Worm (Caenorhabditis elegans) whole organism, young adult: ENCODE data around the gene F47B8.18.

ENCODE experiments used
- B0035.1 ChIP-seq: sonication (generic microtip); optimal IDR thresholded peaks from 2 replicates; lab custom pipeline; 2016; ENCODE audit warnings: missing genetic modification characterization, mild to moderate bottlenecking, missing compliant biosample characterization, missing genotype, missing genetic modification reagents
- B0336.3 ChIP-seq: fragments of 200-800 bp; sonication (Bioruptor generic); IDR thresholded peaks from 2 replicates; pipeline ENCODE4 v1.3.6; 2022; ENCODE audit warnings: missing genetic modification characterization, missing compliant biosample characterization
- D2030.7 ChIP-seq: fragments of 200-800 bp; sonication (Bioruptor generic); IDR thresholded peaks from 2 replicates; pipeline ENCODE4 v1.3.6; 2022; ENCODE audit warnings: missing genetic modification reagents, missing genetic modification characterization, missing compliant biosample characterization
- F52B5.7 ChIP-seq: sonication (generic microtip); optimal IDR thresholded peaks from 2 replicates; lab custom pipeline; 2016; ENCODE audit warnings: mild to moderate bottlenecking, missing genetic modification characterization, missing compliant biosample characterization
- F57A8.1 ChIP-seq: fragments of 200-800 bp; sonication (Bioruptor generic); optimal IDR thresholded peaks from 2 replicates; lab custom pipeline; 2018; ENCODE audit warnings: mild to moderate bottlenecking, missing genetic modification characterization, moderate library complexity, missing compliant biosample characterization
- F57C9.4 ChIP-seq: sonication (generic microtip); optimal IDR thresholded peaks from 2 replicates; lab custom pipeline; 2017; ENCODE audit warnings: mild to moderate bottlenecking, missing genetic modification characterization, missing compliant biosample characterization
- Y67H2A.10 ChIP-seq: fragments of 200-800 bp; sonication (Bioruptor generic); conservative IDR thresholded peaks from 2 replicates; pipeline ENCODE4 v1.3.6; 2022; ENCODE audit warnings: missing genetic modification reagents, missing genetic modification characterization, missing compliant biosample characterization
- akir-1 ChIP-seq: fragments of 200-800 bp; sonication (Bioruptor generic); optimal IDR thresholded peaks from 2 replicates; lab custom pipeline; 2018; ENCODE audit warnings: mild to moderate bottlenecking, missing genetic modification characterization, moderate library complexity, missing compliant biosample characterization
- aptf-2 ChIP-seq: fragments of 200-800 bp; sonication (Bioruptor generic); conservative IDR thresholded peaks from 2 replicates; pipeline ENCODE4 v1.3.6; 2022; ENCODE audit warnings: missing genetic modification reagents, missing genetic modification characterization, missing compliant biosample characterization
- attf-3 ChIP-seq: fragments of 200-800 bp; sonication (Bioruptor generic); conservative IDR thresholded peaks from 2 replicates; pipeline ENCODE4 v1.3.6; 2022; ENCODE audit warnings: missing genetic modification reagents, missing genetic modification characterization, missing compliant biosample characterization
- attf-6 ChIP-seq: fragments of 200-800 bp; sonication (Bioruptor generic); IDR thresholded peaks from 2 replicates; pipeline ENCODE4 v1.3.6; 2022; ENCODE audit warnings: missing genetic modification reagents, missing genetic modification characterization, missing compliant biosample characterization
- bed-1 ChIP-seq: fragments of 200-800 bp; sonication (Bioruptor generic); IDR thresholded peaks from 2 replicates; pipeline ENCODE4 v1.3.6; 2022; ENCODE audit warnings: missing genetic modification reagents, missing genetic modification characterization, missing compliant biosample characterization
- bed-2 ChIP-seq: fragments of 200-800 bp; sonication (Bioruptor generic); IDR thresholded peaks from 2 replicates; pipeline ENCODE4 v1.3.6; 2022; ENCODE audit warnings: missing genetic modification reagents, missing genetic modification characterization, missing compliant biosample characterization
- cebp-1 ChIP-seq, 2 experiments: fragments of 200-800 bp in 1 of 2; sonication (Bioruptor generic) in 1 of 2; sonication (generic microtip) in 1 of 2; IDR thresholded peaks in 1 of 2; optimal IDR thresholded peaks in 1 of 2; 2 replicates each; pipeline versions ENCODE4 v1.3.6 to Lab custom; 2017 to 2022; ENCODE audit warnings: missing compliant biosample characterization in 2 of 2, missing genetic modification characterization in 2 of 2, mild to moderate bottlenecking in 1 of 2, missing genetic modification reagents in 1 of 2, moderate library complexity in 1 of 2
- ceh-27 ChIP-seq: fragments of 200-800 bp; sonication (Bioruptor generic); optimal IDR thresholded peaks from 2 replicates; lab custom pipeline; 2018; ENCODE audit warnings: mild to moderate bottlenecking, missing genetic modification characterization, moderate library complexity, missing compliant biosample characterization
- ceh-40 ChIP-seq: fragments of 200-800 bp; sonication (Bioruptor generic); IDR thresholded peaks from 2 replicates; pipeline ENCODE4 v1.3.6; 2022; ENCODE audit warnings: missing genetic modification characterization, missing compliant biosample characterization
- dox-1 ChIP-seq: fragments of 200-800 bp; sonication (Bioruptor generic); IDR thresholded peaks from 2 replicates; pipeline ENCODE4 v1.3.6; 2022; ENCODE audit warnings: missing genetic modification reagents, missing genetic modification characterization, missing compliant biosample characterization
- dpff-1 ChIP-seq: sonication (generic microtip); optimal IDR thresholded peaks from 2 replicates; lab custom pipeline; 2017; ENCODE audit warnings: mild to moderate bottlenecking, missing genetic modification characterization, missing compliant biosample characterization
- dpl-1 ChIP-seq: fragments of 150-350 bp; optimal IDR thresholded peaks from 2 replicates; lab custom pipeline; 2014; ENCODE audit warnings: missing biosample characterization, missing genetic modification reagents, missing genetic modification characterization
- egl-44 ChIP-seq: fragments of 200-800 bp; sonication (Bioruptor generic); IDR thresholded peaks from 2 replicates; pipeline ENCODE4 v1.3.6; 2022; ENCODE audit warnings: missing genetic modification reagents, missing genetic modification characterization, missing compliant biosample characterization
- egrh-3 ChIP-seq: fragments of 200-800 bp; sonication (Bioruptor generic); IDR thresholded peaks from 2 replicates; pipeline ENCODE4 v1.3.6; 2022; ENCODE audit warnings: missing genetic modification reagents, missing genetic modification characterization, missing compliant biosample characterization
- him-1 ChIP-seq: sonication (generic microtip); optimal IDR thresholded peaks from 2 replicates; lab custom pipeline; 2016; ENCODE audit warnings: missing genotype, missing genetic modification reagents, missing genetic modification characterization, missing compliant biosample characterization
- hmg-20 ChIP-seq: fragments of 200-800 bp; sonication (Bioruptor generic); IDR thresholded peaks from 2 replicates; pipeline ENCODE4 v1.3.6; 2022; ENCODE audit warnings: missing genetic modification reagents, missing genetic modification characterization, missing compliant biosample characterization
- hsf-1 ChIP-seq: fragments of 200-800 bp; sonication (Bioruptor generic); IDR thresholded peaks from 2 replicates; pipeline ENCODE4 v1.3.6; 2022; ENCODE audit warnings: missing genetic modification reagents, missing genetic modification characterization, missing compliant biosample characterization
- let-526 ChIP-seq: fragments of 200-800 bp; sonication (Bioruptor generic); IDR thresholded peaks from 2 replicates; pipeline ENCODE4 v1.3.6; 2022; ENCODE audit warnings: missing genetic modification reagents, missing genetic modification characterization, missing compliant biosample characterization
- let-607 ChIP-seq, 2 experiments: fragments of 200-800 bp in 1 of 2; sonication (Bioruptor generic) in 1 of 2; sonication (generic microtip) in 1 of 2; optimal IDR thresholded peaks; 2 replicates each; lab custom pipeline; 2016 to 2018; ENCODE audit warnings: mild to moderate bottlenecking in 2 of 2, missing compliant biosample characterization in 2 of 2, missing genetic modification characterization in 2 of 2, moderate library complexity in 2 of 2, missing genotype in 1 of 2
- madf-10 ChIP-seq: sonication (generic microtip); optimal IDR thresholded peaks from 2 replicates; lab custom pipeline; 2016; ENCODE audit warnings: mild to moderate bottlenecking, missing genetic modification characterization, missing compliant biosample characterization
- madf-8 ChIP-seq: fragments of 200-800 bp; sonication (Bioruptor generic); conservative IDR thresholded peaks from 2 replicates; pipeline ENCODE4 v1.3.6; 2022; ENCODE audit warnings: missing genetic modification reagents, missing genetic modification characterization, missing compliant biosample characterization
- mcd-1 ChIP-seq: fragments of 200-800 bp; sonication (Bioruptor generic); IDR thresholded peaks from 2 replicates; pipeline ENCODE4 v1.3.6; 2022; ENCODE audit warnings: missing genetic modification reagents, missing genetic modification characterization, missing compliant biosample characterization
- mel-28 ChIP-seq: sonication (generic microtip); optimal IDR thresholded peaks from 2 replicates; lab custom pipeline; 2016; ENCODE audit warnings: borderline replicate concordance, mild to moderate bottlenecking, missing genetic modification characterization, missing compliant biosample characterization
- mes-4 ChIP-seq: sonication (generic microtip); optimal IDR thresholded peaks from 2 replicates; lab custom pipeline; 2016; ENCODE audit warnings: missing genotype, missing genetic modification characterization, missing compliant biosample characterization
- nhr-120 ChIP-seq: fragments of 200-800 bp; sonication (Bioruptor generic); IDR thresholded peaks from 2 replicates; pipeline ENCODE4 v1.3.6; 2022; ENCODE audit warnings: missing genetic modification characterization, missing compliant biosample characterization
- rec-8 ChIP-seq, 2 experiments: sonication (generic microtip); optimal IDR thresholded peaks; 2 replicates each; lab custom pipeline; 2016; ENCODE audit warnings: mild to moderate bottlenecking in 2 of 2, missing genetic modification characterization in 2 of 2, missing genetic modification reagents in 2 of 2, missing genotype in 2 of 2, missing biosample characterization in 1 of 2, missing compliant biosample characterization in 1 of 2, moderate library complexity in 1 of 2
- repo-1 ChIP-seq: sonication (generic microtip); optimal IDR thresholded peaks from 2 replicates; lab custom pipeline; 2017; ENCODE audit warnings: mild to moderate bottlenecking, missing genetic modification characterization, missing compliant biosample characterization
- rpc-1 ChIP-seq, 2 experiments: fragments of 150-350 bp in 1 of 2; sonication (generic microtip) in 1 of 2; optimal IDR thresholded peaks; 2 replicates each; lab custom pipeline; 2014 to 2018; ENCODE audit warnings: missing biosample characterization in 1 of 2, missing genetic modification characterization in 1 of 2, missing genetic modification reagents in 1 of 2, missing genotype in 1 of 2
- snpc-4 ChIP-seq, 5 experiments: fragments of 150-350 bp in 1 of 5; sonication (generic microtip) in 4 of 5; optimal IDR thresholded peaks; 2 replicates each; lab custom pipeline; 2014 to 2018; ENCODE audit warnings: missing genetic modification characterization in 5 of 5, missing biosample characterization in 3 of 5, antibody characterized with exemption in 2 of 5, mild to moderate bottlenecking in 2 of 5, missing compliant biosample characterization in 2 of 5, missing genotype in 2 of 5, moderate library complexity in 2 of 5, missing genetic modification reagents in 1 of 5
- tbp1 ChIP-seq: fragments of 200-800 bp; sonication (Bioruptor generic); optimal IDR thresholded peaks from 2 replicates; lab custom pipeline; 2018; ENCODE audit warnings: mild to moderate bottlenecking, missing genetic modification characterization, missing compliant biosample characterization
- unc-130 ChIP-seq: sonication (generic microtip); optimal IDR thresholded peaks from 2 replicates; lab custom pipeline; 2016; ENCODE audit warnings: missing genetic modification reagents, missing genetic modification characterization, missing compliant biosample characterization
- unc-62 ChIP-seq: fragments of 150-350 bp; optimal IDR thresholded peaks from 2 replicates; lab custom pipeline; 2014; ENCODE audit warnings: missing biosample characterization, missing genetic modification reagents, missing genetic modification characterization
- zfh-2 ChIP-seq: fragments of 200-800 bp; sonication (Bioruptor generic); conservative IDR thresholded peaks from 2 replicates; pipeline ENCODE4 v1.3.6; 2022; ENCODE audit warnings: missing genetic modification reagents, missing genetic modification characterization, missing compliant biosample characterization
- ztf-22 ChIP-seq: fragments of 200-800 bp; sonication (Bioruptor generic); optimal IDR thresholded peaks from 2 replicates; lab custom pipeline; 2018; ENCODE audit warnings: mild to moderate bottlenecking, missing genetic modification characterization, moderate library complexity, missing compliant biosample characterization
- ztf-26 ChIP-seq: sonication (generic microtip); optimal IDR thresholded peaks from 2 replicates; lab custom pipeline; 2017; ENCODE audit warnings: missing genetic modification characterization, missing compliant biosample characterization

F47B8.18 gene

ce11 chrV:14352032-14352431 lies 26.8 kb upstream of the F47B8.18 start (continued):
- TF ChIP-seq F57C9.4 (tag; lab: Kevin White, UChicago) (no peak), rpc-1 (optimal IDR thresholded peaks at IDR 0.05; lab: Kevin White, UChicago) (no peak), rpc-1 (tag; optimal IDR thresholded peaks at IDR 0.05; lab: Kevin White, UChicago) (no peak), unc-62 (GFP tag; lab: Kevin White, UChicago) (no peak), snpc-4 (GFP tag; optimal IDR thresholded peaks at IDR 0.05; lab: Kevin White, UChicago) (no peak), snpc-4 (tag; optimal IDR thresholded peaks at IDR 0.05; lab: Kevin White, UChicago) (no peak), unc-130 (no peak), akir-1 (GFP tag; lab: Kevin White, UChicago) (no peak), dox-1 (GFP tag; lab: Robert Waterston, UW) (0 out of 2 replicates have a peak, but pooled peaks have one; percentile 11), madf-10 (tag; lab: Kevin White, UChicago) (no peak), him-1 (tag; lab: Kevin White, UChicago) (no peak), bed-1 (GFP tag; lab: Robert Waterston, UW) (no peak), repo-1 (tag; lab: Kevin White, UChicago) (no peak), egrh-3 (GFP tag; lab: Robert Waterston, UW) (no peak)

- TF ChIP-seq madf-8 (no peak), hsf-1 (GFP tag; lab: Robert Waterston, UW) (peak; percentile 35; the same call in 1 of the 2 replicates)
Measured at ce11 chrV:14351629-14352028, 26.4 kb upstream of the F47B8.18 start, which contains the start of gene vha-13. Gene vha-13 (plus strand): TSS chrV:14351709.

DNA sequence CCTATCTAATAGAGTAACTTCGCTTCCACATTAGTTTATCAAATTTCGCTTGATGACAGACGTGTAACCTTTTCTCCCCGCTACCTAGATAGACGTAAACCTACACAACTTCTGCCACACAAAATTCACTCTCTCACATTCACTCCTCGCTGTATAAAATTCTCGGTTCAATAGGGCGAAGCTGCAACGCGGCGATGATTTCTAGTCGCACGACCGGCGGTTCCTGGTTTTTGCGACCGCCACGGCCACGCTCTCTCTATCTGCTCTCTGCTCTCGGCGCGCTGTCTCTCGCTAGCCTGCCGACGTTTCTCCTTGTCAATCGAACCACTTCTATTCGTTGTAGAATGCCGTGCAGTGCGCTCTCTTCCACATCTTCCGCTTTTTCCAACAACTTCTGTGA lies 25.7 kb upstream of the F47B8.18 start:
- TF ChIP-seq Y67H2A.10 (GFP tag; lab: Robert Waterston, UW) (peak; percentile 85), cebp-1 (GFP tag; IDR thresholded peaks at IDR 0.05; lab: Robert Waterston, UW) (no peak), cebp-1 (tag; optimal IDR thresholded peaks at IDR 0.05; lab: Kevin White, UChicago) (peak; percentile 83), ceh-40 (GFP tag; lab: Robert Waterston, UW) (0 out of 2 replicates have a peak, but pooled peaks have one; percentile 23), egl-44 (peak; percentile 65), mcd-1 (GFP tag; lab: Robert Waterston, UW) (peak; percentile 93), tbp1 (GFP tag; lab: Kevin White, UChicago) (peak; percentile 58), attf-3 (GFP tag; lab: Robert Waterston, UW) (0 out of 2 replicates have a peak, but pooled peaks have one; percentile 32), dpl-1 (GFP tag; lab: Kevin White, UChicago) (peak; percentile 1), hmg-20 (GFP tag; lab: Robert Waterston, UW) (peak; percentile 52; the same call in 1 of the 2 replicates), dpff-1 (tag; lab: Kevin White, UChicago) (no peak), mel-28 (tag; lab: Kevin White, UChicago) (no peak), rec-8 (tag; optimal IDR thresholded peaks at IDR 0.05; lab: Kevin White, UChicago) (no peak), ztf-22 (GFP tag; lab: Kevin White, UChicago) (peak; percentile 36), B0336.3 (GFP tag; lab: Robert Waterston, UW) (peak; percentile 71), let-526 (GFP tag; lab: Robert Waterston, UW) (0 out of 2 replicates have a peak, but pooled peaks have one; percentile 38), F52B5.7 (tag; lab: Kevin White, UChicago) (peak; percentile 46), aptf-2 (0 out of 2 replicates have a peak, but pooled peaks have one; percentile 16), ceh-27 (GFP tag; lab: Kevin White, UChicago) (peak; percentile 87), D2030.7 (no peak), attf-6 (GFP tag; lab: Robert Waterston, UW) (no peak), mes-4 (no peak), bed-2 (GFP tag; lab: Robert Waterston, UW) (0 out of 2 replicates have a peak, but pooled peaks have one; percentile 17), dox-1 (GFP tag; lab: Robert Waterston, UW) (peak; percentile 90), egrh-3 (GFP tag; lab: Robert Waterston, UW) (peak; percentile 89), let-607 (tag; optimal IDR thresholded peaks at IDR 0.05; lab: Kevin White, UChicago) (peak; percentile 75 to 87), nhr-120 (no peak), zfh-2 (peak; percentile 99), F57C9.4 (tag; lab: Kevin White, UChicago) (no peak), ztf-26 (tag; lab: Kevin White, UChicago) (peak; percentile 54), F57A8.1 (GFP tag; lab: Kevin White, UChicago) (no peak), rpc-1 (optimal IDR thresholded peaks at IDR 0.05; lab: Kevin White, UChicago) (no peak), rpc-1 (tag; optimal IDR thresholded peaks at IDR 0.05; lab: Kevin White, UChicago) (no peak), B0035.1 (tag; lab: Kevin White, UChicago) (peak; percentile 39), repo-1 (tag; lab: Kevin White, UChicago) (peak; percentile 33)
